Worm (Caenorhabditis elegans) whole organism, late embryonic: ENCODE measurements around the gene sprr-2.

ENCODE experiments used
- C08G9.2 ChIP-seq: sonication (generic microtip); optimal IDR thresholded peaks from 2 replicates; lab custom pipeline; 2016; ENCODE audit warnings: mild to moderate bottlenecking, missing genetic modification characterization, moderate library complexity, missing compliant biosample characterization
- C38D4.7 ChIP-seq: fragments of 200-800 bp; sonication (Bioruptor generic); optimal IDR thresholded peaks from 2 replicates; lab custom pipeline; 2018; ENCODE audit warnings: mild to moderate bottlenecking, missing genetic modification characterization, moderate library complexity, missing compliant biosample characterization
- K02D7.2 ChIP-seq: sonication (generic microtip); optimal IDR thresholded peaks from 2 replicates; lab custom pipeline; 2017; ENCODE audit warnings: mild to moderate bottlenecking, missing genetic modification characterization, missing compliant biosample characterization
- K09A11.1 ChIP-seq: sonication (generic microtip); optimal IDR thresholded peaks from 2 replicates; lab custom pipeline; 2017; ENCODE audit warnings: antibody characterized with exemption, mild to moderate bottlenecking, missing genetic modification characterization, missing compliant biosample characterization; ENCODE audit not compliant: insufficient read depth
- Y22D7AL.16 ChIP-seq: sonication (generic microtip); optimal IDR thresholded peaks from 2 replicates; lab custom pipeline; 2016; ENCODE audit warnings: missing genetic modification characterization, missing compliant biosample characterization
- ama-1 ChIP-seq: fragments of 150-350 bp; optimal IDR thresholded peaks from 2 replicates; lab custom pipeline; 2014
- ceh-14 ChIP-seq: sonication (generic microtip); optimal IDR thresholded peaks from 2 replicates; lab custom pipeline; 2016; ENCODE audit warnings: missing genotype, missing genetic modification characterization, missing compliant biosample characterization
- ceh-19 ChIP-seq: fragments of 200-800 bp; sonication (Bioruptor generic); optimal IDR thresholded peaks from 2 replicates; lab custom pipeline; 2018; ENCODE audit warnings: mild to moderate bottlenecking, missing genetic modification characterization, missing compliant biosample characterization
- ceh-2 ChIP-seq: sonication (generic microtip); optimal IDR thresholded peaks from 2 replicates; lab custom pipeline; 2016; ENCODE audit warnings: missing genotype, missing genetic modification characterization, missing compliant biosample characterization
- ceh-22 ChIP-seq: sonication (generic microtip); optimal IDR thresholded peaks from 2 replicates; lab custom pipeline; 2017; ENCODE audit warnings: missing biosample characterization, missing genetic modification characterization
- ceh-31 ChIP-seq: sonication (generic microtip); optimal IDR thresholded peaks from 2 replicates; lab custom pipeline; 2016; ENCODE audit warnings: missing genetic modification characterization, missing compliant biosample characterization
- ceh-34 ChIP-seq: sonication (generic microtip); optimal IDR thresholded peaks from 2 replicates; lab custom pipeline; 2016; ENCODE audit warnings: mild to moderate bottlenecking, missing genetic modification characterization, missing compliant biosample characterization
- ceh-6 ChIP-seq: fragments of 200-800 bp; sonication (Bioruptor generic); optimal IDR thresholded peaks from 2 replicates; lab custom pipeline; 2018; ENCODE audit warnings: mild to moderate bottlenecking, missing genetic modification characterization, missing compliant biosample characterization
- ceh-9 ChIP-seq: sonication (generic microtip); optimal IDR thresholded peaks from 2 replicates; lab custom pipeline; 2016; ENCODE audit warnings: mild to moderate bottlenecking, missing genetic modification characterization, inconsistent platforms, missing compliant biosample characterization
- dmd-4 ChIP-seq: sonication (generic microtip); optimal IDR thresholded peaks from 2 replicates; lab custom pipeline; 2016; ENCODE audit warnings: borderline replicate concordance, missing genetic modification characterization, missing compliant biosample characterization
- elt-2 ChIP-seq: sonication (generic microtip); optimal IDR thresholded peaks from 2 replicates; lab custom pipeline; 2016; ENCODE audit warnings: missing genetic modification reagents, missing genetic modification characterization, missing compliant biosample characterization
- elt-4 ChIP-seq: sonication (generic microtip); optimal IDR thresholded peaks from 2 replicates; lab custom pipeline; 2016; ENCODE audit warnings: missing genetic modification characterization, missing compliant biosample characterization
- ets-4 ChIP-seq: sonication (generic microtip); optimal IDR thresholded peaks from 2 replicates; lab custom pipeline; 2016; ENCODE audit warnings: missing genetic modification characterization, missing compliant biosample characterization
- eyg-1 ChIP-seq: sonication (generic microtip); optimal IDR thresholded peaks from 2 replicates; lab custom pipeline; 2016; ENCODE audit warnings: missing genotype, missing genetic modification characterization, missing compliant biosample characterization
- fkh-10 ChIP-seq: fragments of 150-350 bp; optimal IDR thresholded peaks from 2 replicates; lab custom pipeline; 2014; ENCODE audit warnings: missing biosample characterization, missing genetic modification reagents, missing genetic modification characterization
- fkh-6 ChIP-seq: sonication (generic microtip); optimal IDR thresholded peaks from 2 replicates; lab custom pipeline; 2016; ENCODE audit warnings: missing genetic modification characterization, missing compliant biosample characterization
- hlh-30 ChIP-seq: sonication (generic microtip); optimal IDR thresholded peaks from 2 replicates; lab custom pipeline; 2017; ENCODE audit warnings: antibody characterized with exemption, missing genetic modification characterization, missing compliant biosample characterization; ENCODE audit not compliant: insufficient read depth
- hlh-6 ChIP-seq: sonication (generic microtip); optimal IDR thresholded peaks from 2 replicates; lab custom pipeline; 2016; ENCODE audit warnings: missing genotype, missing genetic modification characterization, missing compliant biosample characterization
- hlh-8 ChIP-seq: sonication (generic microtip); optimal IDR thresholded peaks from 2 replicates; lab custom pipeline; 2016; ENCODE audit warnings: missing genotype, missing genetic modification characterization, missing compliant biosample characterization
- lim-6 ChIP-seq: sonication (generic microtip); optimal IDR thresholded peaks from 2 replicates; lab custom pipeline; 2016; ENCODE audit warnings: missing genetic modification characterization, missing compliant biosample characterization
- nfya-1 ChIP-seq: sonication (generic microtip); optimal IDR thresholded peaks from 2 replicates; lab custom pipeline; 2017; ENCODE audit warnings: missing genetic modification characterization, mild to moderate bottlenecking, missing compliant biosample characterization, antibody characterized with exemption, moderate library complexity
- nhr-11 ChIP-seq: fragments of 150-350 bp; optimal IDR thresholded peaks from 2 replicates; lab custom pipeline; 2014; ENCODE audit warnings: missing biosample characterization, missing genetic modification characterization
- npax-4 ChIP-seq: sonication (generic microtip); optimal IDR thresholded peaks from 2 replicates; lab custom pipeline; 2016; ENCODE audit warnings: missing genetic modification characterization, missing compliant biosample characterization
- pat-9 ChIP-seq: fragments of 200-800 bp; sonication (Bioruptor generic); optimal IDR thresholded peaks from 2 replicates; lab custom pipeline; 2018; ENCODE audit warnings: mild to moderate bottlenecking, missing genetic modification characterization, moderate library complexity, missing compliant biosample characterization
- pax-1 ChIP-seq: fragments of 150-350 bp; optimal IDR thresholded peaks from 2 replicates; lab custom pipeline; 2014; ENCODE audit warnings: missing biosample characterization, missing genetic modification characterization
- pha-2 ChIP-seq: sonication (generic microtip); optimal IDR thresholded peaks from 2 replicates; lab custom pipeline; 2017; ENCODE audit warnings: mild to moderate bottlenecking, missing genetic modification characterization, missing compliant biosample characterization
- pha-4 ChIP-seq: fragments of 150-350 bp; optimal IDR thresholded peaks from 2 replicates; lab custom pipeline; 2018; ENCODE audit warnings: missing biosample characterization, missing genetic modification reagents, missing genetic modification characterization
- sdc-2 ChIP-seq: sonication (generic microtip); optimal IDR thresholded peaks from 2 replicates; lab custom pipeline; 2016; ENCODE audit warnings: missing genotype, missing genetic modification characterization, missing compliant biosample characterization
- tbx-7 ChIP-seq: sonication (generic microtip); optimal IDR thresholded peaks from 2 replicates; lab custom pipeline; 2016; ENCODE audit warnings: missing genotype, missing genetic modification characterization, missing compliant biosample characterization
- ttx-3 ChIP-seq: sonication (generic microtip); optimal IDR thresholded peaks from 2 replicates; lab custom pipeline; 2016; ENCODE audit warnings: missing genetic modification reagents, missing genetic modification characterization, missing compliant biosample characterization
- unc-3 ChIP-seq, 2 experiments: fragments of 200-800 bp in 1 of 2; sonication (Bioruptor generic) in 1 of 2; sonication (generic microtip) in 1 of 2; conservative IDR thresholded peaks in 1 of 2; optimal IDR thresholded peaks in 1 of 2; 2 replicates each; pipeline versions ENCODE4 v1.3.6 to Lab custom; 2016 to 2022; ENCODE audit warnings: missing compliant biosample characterization in 2 of 2, missing genetic modification characterization in 2 of 2, missing genetic modification reagents in 1 of 2
- unc-42 ChIP-seq: sonication (generic microtip); optimal IDR thresholded peaks from 2 replicates; lab custom pipeline; 2016; ENCODE audit warnings: missing genotype, missing genetic modification characterization, missing compliant biosample characterization
- unc-55 ChIP-seq: sonication (generic microtip); optimal IDR thresholded peaks from 2 replicates; lab custom pipeline; 2017; ENCODE audit warnings: missing biosample characterization, missing genetic modification reagents, missing genetic modification characterization
- unc-86 ChIP-seq: sonication (generic microtip); optimal IDR thresholded peaks from 2 replicates; lab custom pipeline; 2016; ENCODE audit warnings: missing genetic modification characterization, missing compliant biosample characterization
- zip-5 ChIP-seq: sonication (generic microtip); optimal IDR thresholded peaks from 2 replicates; lab custom pipeline; 2016; ENCODE audit warnings: missing genetic modification characterization, missing compliant biosample characterization
- ztf-16 ChIP-seq: sonication (generic microtip); optimal IDR thresholded peaks from 2 replicates; lab custom pipeline; 2017; ENCODE audit warnings: missing genetic modification characterization, missing compliant biosample characterization

sprr-2 gene

DNA sequence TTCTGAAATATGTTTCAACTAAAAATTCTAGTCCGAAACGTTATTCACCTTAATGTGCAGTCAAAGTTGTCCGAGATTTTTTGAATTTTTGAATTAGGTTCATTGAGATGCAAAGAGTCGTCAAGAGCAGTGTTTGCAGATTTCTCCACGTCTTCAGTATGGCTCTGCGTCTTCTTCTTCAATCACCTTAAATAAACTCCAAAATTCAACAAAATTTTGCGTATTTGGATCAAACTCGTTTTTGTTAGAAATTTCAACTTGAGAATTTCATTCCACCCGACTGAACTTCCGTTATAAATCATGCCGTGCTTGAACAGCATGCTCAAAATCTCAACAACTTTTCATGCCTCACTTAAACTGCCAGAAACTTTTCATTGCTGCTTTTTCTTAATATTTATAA is 18.8 kb downstream of the sprr-2 start, which contains the start of gene T04C10.3:
T04C10.3 (plus strand) TSS at position 301 of the 400 bp plus-strand sequence.
- TF ChIP-seq elt-2 (tag; lab: Kevin White, UChicago) (no peak), ceh-2 (tag; lab: Kevin White, UChicago) (no peak), ceh-22 (tag; lab: Kevin White, UChicago) (no peak), hlh-6 (tag; lab: Kevin White, UChicago) (no peak), eyg-1 (tag; lab: Kevin White, UChicago) (no peak), C38D4.7 (GFP tag; lab: Kevin White, UChicago) (no peak), ama-1 (lab: Kevin White, UChicago) (no peak), nhr-11 (tag; lab: Kevin White, UChicago) (no peak), ceh-31 (no peak), ceh-9 (tag; lab: Kevin White, UChicago) (no peak), sdc-2 (tag; lab: Kevin White, UChicago) (no peak), lim-6 (tag; lab: Kevin White, UChicago) (no peak), elt-4 (tag; lab: Kevin White, UChicago) (no peak), pha-2 (tag; lab: Kevin White, UChicago) (no peak), pat-9 (tag; lab: Kevin White, UChicago) (no peak), Y22D7AL.16 (tag; lab: Kevin White, UChicago) (no peak), K09A11.1 (no peak)

DNA sequence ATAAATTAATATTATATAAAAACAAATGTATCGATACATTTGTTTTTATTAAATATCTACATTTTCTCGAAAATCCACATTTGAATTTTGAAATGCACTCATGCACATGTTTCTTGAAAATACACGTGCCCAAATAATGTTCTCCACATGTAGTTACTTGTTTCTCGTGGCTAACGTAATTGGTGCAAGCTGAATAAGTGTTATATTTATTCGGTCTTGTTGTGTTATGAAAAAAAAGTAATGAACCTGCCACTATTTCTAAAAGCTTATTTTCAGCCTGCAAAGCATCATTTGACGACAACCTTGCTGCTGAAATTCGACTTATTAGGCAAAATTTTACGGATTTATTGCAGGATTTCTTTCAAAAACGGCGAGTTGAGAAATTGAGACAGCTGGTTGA is 20.2 kb downstream of the sprr-2 start:
- TF ChIP-seq sdc-2 (tag; lab: Kevin White, UChicago) (peak; percentile 98), K02D7.2 (tag; lab: Kevin White, UChicago) (no peak), unc-42 (peak; percentile 30), hlh-30 (peak; percentile 23), ceh-34 (no peak), ceh-31 (peak; percentile 22), Y22D7AL.16 (tag; lab: Kevin White, UChicago) (no peak)

DNA sequence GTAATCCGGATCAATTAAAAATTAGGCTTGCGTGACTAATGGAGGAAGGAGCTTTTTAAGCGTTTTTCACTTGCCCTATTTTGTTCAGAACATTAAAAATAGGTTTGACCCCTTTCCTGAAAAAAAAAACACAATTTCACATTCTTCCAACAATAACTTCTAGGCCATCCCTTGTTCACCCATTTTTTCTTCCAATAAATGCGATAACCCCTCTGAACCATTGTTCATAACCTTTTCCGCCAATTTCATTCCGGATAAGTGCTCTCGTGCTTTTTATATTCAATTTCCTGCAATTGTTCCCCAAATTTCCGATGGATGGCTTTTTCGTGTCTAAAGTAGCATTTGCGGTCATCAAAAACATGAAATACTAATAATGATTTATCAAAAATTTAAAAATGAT is 22.2 kb downstream of the sprr-2 start:
- TF ChIP-seq ztf-16 (no peak), ceh-6 (GFP tag; lab: Kevin White, UChicago) (no peak)

DNA sequence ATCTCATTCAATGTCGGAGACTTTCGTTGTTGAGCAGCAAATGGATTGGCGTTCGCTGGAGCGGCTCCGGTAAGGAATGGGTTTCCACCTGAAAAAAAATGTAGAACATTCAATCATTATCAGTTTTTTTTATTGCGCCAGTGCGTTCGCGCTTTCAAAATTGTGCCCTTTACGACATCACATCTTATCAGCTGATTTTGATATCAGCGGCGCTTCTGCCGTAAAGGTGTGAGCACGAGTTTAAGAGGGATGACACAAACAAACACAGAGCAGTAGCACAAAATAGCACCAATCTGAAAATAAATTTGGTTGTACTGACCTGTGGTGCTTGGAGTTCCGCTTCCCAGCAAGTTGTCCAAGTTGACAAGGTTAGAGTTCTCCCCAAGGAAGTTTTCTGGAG is 23.5 kb downstream of the sprr-2 start:
- no peak for TF ChIP-seq ttx-3
- peak; percentile 34 for TF ChIP-seq elt-2 (tag; lab: Kevin White, UChicago)

DNA sequence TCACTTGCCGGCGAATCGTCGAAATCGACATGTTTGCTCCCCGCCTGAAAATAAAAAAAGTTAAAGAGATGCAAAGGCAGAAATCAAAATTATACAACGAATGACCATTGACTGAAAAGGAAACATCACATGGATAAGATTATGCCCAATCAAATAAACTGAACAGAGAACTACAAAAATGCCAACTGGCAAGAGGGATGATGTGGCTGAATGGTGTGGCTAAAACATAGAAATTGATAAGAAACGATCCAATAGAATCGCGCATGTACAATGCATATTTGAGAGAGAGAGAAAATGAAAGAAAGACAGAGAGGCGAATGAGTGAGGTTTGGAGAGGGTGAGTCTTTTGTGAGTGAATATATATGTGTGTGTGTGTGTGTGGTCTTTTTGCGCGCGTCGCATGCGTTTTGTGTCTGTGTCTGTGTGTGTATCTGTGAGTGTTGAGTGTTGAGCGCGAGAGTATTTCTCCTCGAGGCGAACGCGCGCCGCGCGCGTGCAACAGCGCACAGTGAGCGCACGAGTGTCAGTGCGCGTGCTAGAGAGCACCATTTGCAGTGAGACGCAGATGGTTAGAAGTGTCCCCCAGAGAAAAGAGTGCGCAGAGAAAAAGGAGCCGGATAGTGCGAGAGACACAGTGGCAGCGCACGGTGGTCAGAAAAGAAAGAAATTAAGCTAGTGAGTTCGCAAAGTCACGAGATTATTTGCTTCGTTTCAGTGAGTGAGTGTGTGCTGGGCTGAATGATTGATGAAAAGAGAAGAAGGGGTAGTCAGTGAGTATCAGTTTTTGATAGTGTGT is 25.4 kb downstream of the sprr-2 start, which contains the start of gene epn-1:
epn-1 (minus strand) TSS at position 51 of the 796 bp plus-strand sequence.
- TF ChIP-seq pha-4 (tag; lab: Kevin White, UChicago) = no peak
- peak; percentile 91 for TF ChIP-seq nfya-1 (tag; lab: Kevin White, UChicago)
- TF ChIP-seq unc-86 (tag; lab: Kevin White, UChicago) = peak; percentile 22
- TF ChIP-seq npax-4 = no peak
- TF ChIP-seq ama-1 (lab: Kevin White, UChicago) = peak; percentile 27
- peak; percentile 78 for TF ChIP-seq unc-42
- peak; percentile 50 for TF ChIP-seq hlh-8 (tag; lab: Kevin White, UChicago)
- TF ChIP-seq ceh-19 (GFP tag; lab: Kevin White, UChicago) = peak; percentile 54
- peak; percentile 94 for TF ChIP-seq sdc-2 (tag; lab: Kevin White, UChicago)
- TF ChIP-seq zip-5 (tag; lab: Kevin White, UChicago) = peak; percentile 16
- peak; percentile 59 for TF ChIP-seq hlh-6 (tag; lab: Kevin White, UChicago)
- TF ChIP-seq tbx-7 (tag; lab: Kevin White, UChicago) = peak; percentile 14
- peak; percentile 8 for TF ChIP-seq fkh-10 (GFP tag; lab: Kevin White, UChicago)
- peak; percentile 85 for TF ChIP-seq eyg-1 (tag; lab: Kevin White, UChicago)
- no peak for TF ChIP-seq pha-2 (tag; lab: Kevin White, UChicago)
- TF ChIP-seq fkh-6 (tag; lab: Kevin White, UChicago) = peak; percentile 21
- peak; percentile 94 for TF ChIP-seq ceh-14 (tag; lab: Kevin White, UChicago)
- TF ChIP-seq unc-3 (GFP tag; conservative IDR thresholded peaks at IDR 0.05; lab: Robert Waterston, UW) = no peak
- TF ChIP-seq unc-3 (tag; optimal IDR thresholded peaks at IDR 0.05; lab: Kevin White, UChicago) = peak; percentile 72
- peak; percentile 76 for TF ChIP-seq C08G9.2 (tag; lab: Kevin White, UChicago)
- TF ChIP-seq ztf-16 = peak; percentile 50
- peak; percentile 64 for TF ChIP-seq K09A11.1
- TF ChIP-seq elt-4 (tag; lab: Kevin White, UChicago) = no peak
- peak; percentile 38 for TF ChIP-seq K02D7.2 (tag; lab: Kevin White, UChicago)
- TF ChIP-seq unc-55 = peak; percentile 89
- no peak for TF ChIP-seq pax-1
- TF ChIP-seq C38D4.7 (GFP tag; lab: Kevin White, UChicago) = no peak
- TF ChIP-seq elt-2 (tag; lab: Kevin White, UChicago) = peak; percentile 87
- TF ChIP-seq ets-4 (tag; lab: Kevin White, UChicago) = peak; percentile 85
- peak; percentile 64 for TF ChIP-seq dmd-4 (tag; lab: Kevin White, UChicago)
